Fruit fly (Drosophila melanogaster) whole organism, embryonic: ENCODE data around the gene CG33502.

Source experiments
- BEAF-32 ChIP-seq: fragments of 200-800 bp; sonication (Bioruptor generic); optimal IDR thresholded peaks from 3 replicates; lab custom pipeline; 2017; ENCODE audit warnings: missing biosample characterization, missing genetic modification characterization, mild to moderate bottlenecking, moderate library complexity, missing genetic modification reagents
- CG10462 ChIP-seq: fragments of 200-800 bp; sonication (Bioruptor generic); optimal IDR thresholded peaks from 2 replicates; lab custom pipeline; 2016; ENCODE audit warnings: missing biosample characterization, missing genetic modification characterization
- CG11093 ChIP-seq: fragments of 200-800 bp; sonication (Bioruptor generic); IDR thresholded peaks from 3 replicates; pipeline ENCODE4 v1.3.6; 2022; ENCODE audit warnings: missing biosample characterization, missing genetic modification characterization
- CG11696 ChIP-seq: fragments of 200-800 bp; sonication (Bioruptor generic); IDR thresholded peaks from 2 replicates; pipeline ENCODE4 v1.3.6; 2022; ENCODE audit warnings: missing biosample characterization, missing genetic modification characterization
- CG11723 ChIP-seq: fragments of 200-800 bp; sonication (Bioruptor generic); optimal IDR thresholded peaks from 2 replicates; lab custom pipeline; 2017; ENCODE audit warnings: missing biosample characterization, mild to moderate bottlenecking, missing genetic modification characterization
- CG15479 ChIP-seq: fragments of 200-800 bp; sonication (Bioruptor generic); optimal IDR thresholded peaks from 3 replicates; lab custom pipeline; 2019; ENCODE audit warnings: missing biosample characterization, mild to moderate bottlenecking, missing genetic modification characterization, moderate library complexity
- CG16815 ChIP-seq: fragments of 200-800 bp; sonication (Bioruptor generic); optimal IDR thresholded peaks from 3 replicates; lab custom pipeline; 2017; ENCODE audit warnings: missing biosample characterization, mild to moderate bottlenecking, missing genetic modification characterization
- CG17361 ChIP-seq: fragments of 200-800 bp; sonication (Bioruptor generic); IDR thresholded peaks from 3 replicates; pipeline ENCODE4 v1.3.6; 2022; ENCODE audit warnings: missing biosample characterization, missing genetic modification characterization
- CG17568 ChIP-seq: fragments of 200-800 bp; sonication (Bioruptor generic); optimal IDR thresholded peaks from 2 replicates; lab custom pipeline; 2018; ENCODE audit warnings: missing biosample characterization, mild to moderate bottlenecking, missing genetic modification characterization, moderate library complexity
- CG17612 ChIP-seq: fragments of 200-800 bp; sonication (Bioruptor generic); IDR thresholded peaks from 2 replicates; pipeline ENCODE4 v1.3.6; 2022; ENCODE audit warnings: missing biosample characterization, missing genetic modification characterization
- CG1832 ChIP-seq: fragments of 200-800 bp; sonication (Bioruptor generic); optimal IDR thresholded peaks from 2 replicates; lab custom pipeline; 2017; ENCODE audit warnings: missing biosample characterization, mild to moderate bottlenecking, missing genetic modification characterization, inconsistent platforms
- CG2116 ChIP-seq: fragments of 200-800 bp; sonication (Bioruptor generic); optimal IDR thresholded peaks from 3 replicates; lab custom pipeline; 2018; ENCODE audit warnings: missing biosample characterization, mild to moderate bottlenecking, missing genetic modification characterization
- CG34224 ChIP-seq: fragments of 200-800 bp; sonication (Bioruptor generic); IDR thresholded peaks from 3 replicates; pipeline ENCODE4 v1.3.6; 2022; ENCODE audit warnings: missing biosample characterization, missing genetic modification characterization; ENCODE audit not compliant: partially characterized antibody
- CG4328 ChIP-seq: fragments of 200-800 bp; sonication (Bioruptor generic); optimal IDR thresholded peaks from 3 replicates; lab custom pipeline; 2017; ENCODE audit warnings: missing biosample characterization, missing genetic modification reagents, missing genetic modification characterization
- CG4854 ChIP-seq: fragments of 200-800 bp; sonication (Bioruptor generic); optimal IDR thresholded peaks from 2 replicates; lab custom pipeline; 2016; ENCODE audit warnings: missing biosample characterization, missing genetic modification characterization, inconsistent platforms
- CG6254 ChIP-seq: fragments of 200-800 bp; sonication (Bioruptor generic); optimal IDR thresholded peaks from 3 replicates; lab custom pipeline; 2017; ENCODE audit warnings: mild to moderate bottlenecking, missing biosample characterization, missing genetic modification reagents, missing genetic modification characterization
- CG6689 ChIP-seq: fragments of 200-800 bp; sonication (Bioruptor generic); IDR thresholded peaks from 2 replicates; pipeline ENCODE4 v1.3.6; 2022; ENCODE audit warnings: missing biosample characterization, missing genetic modification characterization
- CkIIα-i1 ChIP-seq: fragments of 200-800 bp; sonication (Bioruptor generic); IDR thresholded peaks from 2 replicates; pipeline ENCODE4 v1.3.6; 2022; ENCODE audit warnings: missing biosample characterization, missing genetic modification characterization
- E2f1 ChIP-seq: fragments of 200-800 bp; sonication (Bioruptor generic); IDR thresholded peaks from 2 replicates; pipeline ENCODE4 v1.3.6; 2022; ENCODE audit warnings: missing biosample characterization, missing genetic modification characterization
- HHEX ChIP-seq: fragments of 200-800 bp; sonication (Bioruptor generic); optimal IDR thresholded peaks from 3 replicates; lab custom pipeline; 2017; ENCODE audit warnings: missing biosample characterization, mild to moderate bottlenecking, missing genetic modification characterization, missing genetic modification reagents
- Hr78 ChIP-seq, 2 experiments: fragments of 200-800 bp in 1 of 2; fragments of >200 bp in 1 of 2; sonication (Bioruptor generic) in 1 of 2; optimal IDR thresholded peaks; 2 replicates each; lab custom pipeline; 2017 to 2019; ENCODE audit warnings: missing biosample characterization in 2 of 2, missing genetic modification characterization in 2 of 2, mild to moderate bottlenecking in 1 of 2, moderate library complexity in 1 of 2
- Lim3 ChIP-seq: fragments of 200-800 bp; sonication (Bioruptor generic); IDR thresholded peaks from 2 replicates; pipeline ENCODE4 v1.3.6; 2022; ENCODE audit warnings: missing biosample characterization, missing genetic modification characterization
- NC2α ChIP-seq: fragments of 200-800 bp; sonication (Bioruptor generic); optimal IDR thresholded peaks from 2 replicates; lab custom pipeline; 2016; ENCODE audit warnings: missing biosample characterization, missing genetic modification characterization
- Poxn ChIP-seq: fragments of 200-800 bp; sonication (Bioruptor generic); IDR thresholded peaks from 2 replicates; pipeline ENCODE4 v1.3.6; 2022; ENCODE audit warnings: missing biosample characterization, missing genetic modification characterization
- Ravus ChIP-seq: fragments of 200-800 bp; sonication (Bioruptor generic); IDR thresholded peaks from 2 replicates; pipeline ENCODE4 v1.3.6; 2022; ENCODE audit warnings: missing biosample characterization, missing genetic modification characterization
- Sry-β ChIP-seq: fragments of 200-800 bp; sonication (Bioruptor generic); optimal IDR thresholded peaks from 2 replicates; lab custom pipeline; 2018; ENCODE audit warnings: missing biosample characterization, mild to moderate bottlenecking, missing genetic modification characterization, moderate library complexity
- Vsx1 ChIP-seq: fragments of 200-800 bp; sonication (Bioruptor generic); optimal IDR thresholded peaks from 2 replicates; lab custom pipeline; 2017; ENCODE audit warnings: missing biosample characterization, mild to moderate bottlenecking, missing genetic modification characterization, missing genetic modification reagents
- abd-A ChIP-seq: fragments of 200-800 bp; sonication (Bioruptor generic); optimal IDR thresholded peaks from 3 replicates; lab custom pipeline; 2019; ENCODE audit warnings: missing biosample characterization, mild to moderate bottlenecking, missing genetic modification characterization, moderate library complexity
- al ChIP-seq: fragments of 200-800 bp; sonication (Bioruptor generic); IDR thresholded peaks from 2 replicates; pipeline ENCODE4 v1.3.6; 2022; ENCODE audit warnings: missing biosample characterization, missing genetic modification characterization
- bsh ChIP-seq, 2 experiments: fragments of 200-800 bp; sonication (Bioruptor generic); optimal IDR thresholded peaks; 2 replicates each; lab custom pipeline; 2017 to 2018; ENCODE audit warnings: mild to moderate bottlenecking in 2 of 2, missing biosample characterization in 2 of 2, missing genetic modification characterization in 2 of 2, moderate library complexity in 1 of 2
- cg ChIP-seq: fragments of 200-800 bp; sonication (Bioruptor generic); optimal IDR thresholded peaks from 3 replicates; lab custom pipeline; 2019; ENCODE audit warnings: missing biosample characterization, mild to moderate bottlenecking, missing genetic modification characterization, moderate library complexity
- crol ChIP-seq: fragments of 200-800 bp; sonication (Bioruptor generic); IDR thresholded peaks from 2 replicates; pipeline ENCODE4 v1.3.6; 2022; ENCODE audit warnings: missing biosample characterization, missing genetic modification characterization
- danr ChIP-seq: fragments of 200-800 bp; sonication (Bioruptor generic); IDR thresholded peaks from 2 replicates; pipeline ENCODE4 v1.3.6; 2022; ENCODE audit warnings: missing biosample characterization, missing genetic modification characterization
- dysf ChIP-seq: fragments of 200-800 bp; sonication (Bioruptor generic); IDR thresholded peaks from 3 replicates; pipeline ENCODE4 v1.3.6; 2022; ENCODE audit warnings: missing biosample characterization, missing genetic modification characterization
- eyg ChIP-seq: fragments of 200-800 bp; sonication (Bioruptor generic); optimal IDR thresholded peaks from 3 replicates; lab custom pipeline; 2016; ENCODE audit warnings: missing biosample characterization, missing genetic modification characterization
- fd64A ChIP-seq: fragments of 200-800 bp; sonication (Bioruptor generic); optimal IDR thresholded peaks from 3 replicates; lab custom pipeline; 2018; ENCODE audit warnings: missing biosample characterization, mild to moderate bottlenecking, missing genetic modification characterization
- hbn ChIP-seq: fragments of 200-800 bp; sonication (Bioruptor generic); IDR thresholded peaks from 2 replicates; pipeline ENCODE4 v1.3.6; 2022; ENCODE audit warnings: missing biosample characterization, missing genetic modification characterization; ENCODE audit not compliant: partially characterized antibody
- jumu ChIP-seq: fragments of 200-800 bp; sonication (Bioruptor generic); optimal IDR thresholded peaks from 3 replicates; lab custom pipeline; 2016; ENCODE audit warnings: missing biosample characterization, missing genetic modification characterization
- klu ChIP-seq: fragments of 200-800 bp; sonication (Bioruptor generic); IDR thresholded peaks from 2 replicates; pipeline ENCODE4 v1.3.6; 2022; ENCODE audit warnings: missing biosample characterization, missing genetic modification characterization
- mld ChIP-seq: fragments of 200-800 bp; sonication (Bioruptor generic); IDR thresholded peaks from 3 replicates; pipeline ENCODE4 v1.3.6; 2022; ENCODE audit warnings: missing biosample characterization, missing genetic modification characterization; ENCODE audit not compliant: partially characterized antibody
- nau ChIP-seq: fragments of 200-800 bp; sonication (Bioruptor generic); optimal IDR thresholded peaks from 3 replicates; lab custom pipeline; 2017; ENCODE audit warnings: missing biosample characterization, mild to moderate bottlenecking, missing genetic modification characterization, missing genetic modification reagents
- pfk ChIP-seq: fragments of 200-800 bp; sonication (Bioruptor generic); optimal IDR thresholded peaks from 2 replicates; lab custom pipeline; 2018; ENCODE audit warnings: missing biosample characterization, mild to moderate bottlenecking, missing genetic modification characterization, moderate library complexity
- scrt ChIP-seq: fragments of 200-800 bp; sonication (Bioruptor generic); optimal IDR thresholded peaks from 2 replicates; lab custom pipeline; 2018; ENCODE audit warnings: missing biosample characterization, mild to moderate bottlenecking, missing genetic modification characterization, moderate library complexity
- sd ChIP-seq: fragments of 200-800 bp; sonication (Bioruptor generic); optimal IDR thresholded peaks from 3 replicates; lab custom pipeline; 2018; ENCODE audit warnings: missing biosample characterization, mild to moderate bottlenecking, missing genetic modification characterization, moderate library complexity
- slbo ChIP-seq: fragments of 200-800 bp; sonication (Bioruptor generic); IDR thresholded peaks from 2 replicates; pipeline ENCODE4 v1.3.6; 2022; ENCODE audit warnings: missing biosample characterization, missing genetic modification characterization
- sr ChIP-seq: fragments of 200-800 bp; sonication (Bioruptor generic); IDR thresholded peaks from 3 replicates; pipeline ENCODE4 v1.3.6; 2022; ENCODE audit warnings: missing biosample characterization, missing genetic modification characterization

Gene CG33502

DNA sequence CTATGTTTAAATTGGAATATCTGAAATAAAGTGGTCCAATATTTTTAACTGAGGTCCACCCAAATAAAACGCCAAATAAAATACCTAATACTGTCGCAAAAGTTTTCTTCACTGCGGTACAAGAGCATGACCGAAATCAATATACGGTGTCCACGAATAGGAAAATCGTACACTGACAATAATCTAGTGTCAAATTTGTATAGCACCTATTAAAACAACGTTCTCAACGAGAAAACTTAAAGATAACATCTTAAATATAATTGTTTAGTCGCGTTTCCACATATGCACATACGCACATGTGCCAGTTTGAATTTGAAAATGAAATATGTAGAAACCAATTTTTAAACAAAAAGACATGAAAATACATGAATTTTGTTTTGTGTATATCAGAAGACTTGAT is 20.1 kb upstream of the CG33502 start (continued):
- TF ChIP-seq CG15479 (GFP tag; lab: Kevin White, UChicago) (no peak), al (GFP tag; lab: Robert Waterston, UW) (no peak), CG16815 (GFP tag; lab: Kevin White, UChicago) (peak; percentile 44), cg (GFP tag; lab: Kevin White, UChicago) (no peak), CG4328 (GFP tag; lab: Kevin White, UChicago) (peak; percentile 63), danr (GFP tag; lab: Robert Waterston, UW) (no peak), Hr78 (GFP tag; optimal IDR thresholded peaks at IDR 0.05; lab: Kevin White, UChicago) (peak in 1 of 2 experiments; percentile 15), bsh (GFP tag; optimal IDR thresholded peaks at IDR 0.05; lab: Kevin White, UChicago) (peak; percentile 42 to 87), CG6254 (GFP tag; lab: Kevin White, UChicago) (peak; percentile 51), CG17361 (GFP tag; lab: Robert Waterston, UW) (peak; percentile 70; the same call in 2 of the 3 replicates), CG17568 (GFP tag; lab: Kevin White, UChicago) (peak; percentile 55), CG11696 (GFP tag; lab: Robert Waterston, UW) (no peak), sr (GFP tag; lab: Robert Waterston, UW) (no peak), abd-A (no peak), NC2α (GFP tag; lab: Kevin White, UChicago) (peak; percentile 10), hbn (no peak), Lim3 (no peak), HHEX (GFP tag; lab: Kevin White, UChicago) (peak; percentile 55), pfk (GFP tag; lab: Kevin White, UChicago) (peak; percentile 5), Sry-β (GFP tag; lab: Kevin White, UChicago) (no peak), Vsx1 (GFP tag; lab: Kevin White, UChicago) (peak; percentile 0), scrt (GFP tag; lab: Kevin White, UChicago) (peak; percentile 15), fd64A (GFP tag; lab: Kevin White, UChicago) (no peak), slbo (GFP tag; lab: Robert Waterston, UW) (no peak; the same call in 1 of the 2 replicates), CkIIα-i1 (GFP tag; lab: Robert Waterston, UW) (no peak), eyg (peak; percentile 37), CG11723 (GFP tag; lab: Kevin White, UChicago) (no peak), CG6689 (GFP tag; lab: Robert Waterston, UW) (peak; percentile 69), CG34224 (no peak), nau (GFP tag; lab: Kevin White, UChicago) (peak; percentile 54), Poxn (no peak), jumu (peak; percentile 26), klu (GFP tag; lab: Robert Waterston, UW) (no peak), CG1832 (GFP tag; lab: Kevin White, UChicago) (no peak), CG11093 (GFP tag; lab: Robert Waterston, UW) (peak; percentile 63), CG17612 (GFP tag; lab: Robert Waterston, UW) (no peak), Ravus (no peak), CG10462 (GFP tag; lab: Kevin White, UChicago) (peak; percentile 28), BEAF-32 (GFP tag; lab: Kevin White, UChicago) (no peak), E2f1 (no peak; the same call in 1 of the 2 replicates), CG2116 (peak; percentile 32), crol (GFP tag; lab: Robert Waterston, UW) (no peak), mld (GFP tag; lab: Robert Waterston, UW) (no peak), dysf (no peak; the same call in 2 of the 3 replicates), sd (tag; lab: Kevin White, UChicago) (no peak), CG4854 (peak; percentile 40)
